Comparison of ENCODE assay signal across 1 fruit fly cellular context in the genomic region with DNA sequence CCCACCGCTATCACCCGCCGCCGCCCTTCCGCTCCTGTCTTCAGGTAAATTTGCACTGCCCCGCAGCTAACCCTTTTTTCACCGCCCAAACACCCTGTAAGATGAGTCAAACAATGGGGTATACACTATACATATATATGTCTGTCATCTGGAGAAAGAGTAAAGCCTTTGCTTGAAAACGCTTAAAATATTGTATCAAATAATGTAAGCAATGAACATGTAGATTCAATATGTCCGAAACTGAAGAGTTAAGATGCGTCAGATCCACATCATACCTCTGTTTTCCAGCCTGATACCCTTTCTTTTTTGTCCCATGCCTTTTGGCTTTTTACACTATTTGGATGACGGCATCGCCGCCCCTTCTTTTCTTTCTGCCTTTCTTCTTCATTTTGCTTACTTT.
TF ChIP-seq lines count a peak whose summit lies in the region.

No protein-coding gene starts in this region.

TF ChIP-seq in whole organism, embryonic, 481 proteins besides CTCF, POLR2A, EP300 and RAD21 (continued from another document and continues in another):
- TF ChIP-seq CG10366 (GFP tag; IDR thresholded peaks at IDR 0.05; lab: Robert Waterston, UW): peak; percentile 34; the same call in 1 of the 2 replicates
- peak; percentile 58; the same call in 1 of the 3 replicates for TF ChIP-seq ci (GFP tag; IDR thresholded peaks at IDR 0.05; lab: Robert Waterston, UW)
- no peak for TF ChIP-seq CG18476 (GFP tag; optimal IDR thresholded peaks at IDR 0.05; lab: Kevin White, UChicago)
- TF ChIP-seq CG17361 (GFP tag; IDR thresholded peaks at IDR 0.05; lab: Robert Waterston, UW): 0 out of 3 replicates have a peak, but pooled peaks have one; percentile 12
- TF ChIP-seq CG15073 (GFP tag; optimal IDR thresholded peaks at IDR 0.05; lab: Kevin White, UChicago): no peak
- TF ChIP-seq Hsf (GFP tag; optimal IDR thresholded peaks at IDR 0.05; lab: Kevin White, UChicago): no peak
- no peak for TF ChIP-seq bowl (GFP tag; IDR thresholded peaks at IDR 0.05; lab: Robert Waterston, UW)
- TF ChIP-seq E2f1 (GFP tag; IDR thresholded peaks at IDR 0.05; lab: Robert Waterston, UW): peak; percentile 61
- TF ChIP-seq fd96Cb (tag; optimal IDR thresholded peaks at IDR 0.05; lab: Kevin White, UChicago): peak; percentile 28
- no peak for TF ChIP-seq CrebB (tag; optimal IDR thresholded peaks at IDR 0.05; lab: Kevin White, UChicago)
- no peak for TF ChIP-seq stwl (tag; optimal IDR thresholded peaks at IDR 0.05; lab: Kevin White, UChicago)
- TF ChIP-seq CG34376 (GFP tag; optimal IDR thresholded peaks at IDR 0.05; lab: Kevin White, UChicago): no peak
- TF ChIP-seq Nf-YC (tag; optimal IDR thresholded peaks at IDR 0.05; lab: Kevin White, UChicago): no peak
- no peak for TF ChIP-seq Dref (GFP tag; IDR thresholded peaks at IDR 0.05; lab: Robert Waterston, UW)
- no peak for TF ChIP-seq CG3838 (GFP tag; optimal IDR thresholded peaks at IDR 0.05; lab: Kevin White, UChicago)
- TF ChIP-seq sens-2 (GFP tag; IDR thresholded peaks at IDR 0.05; lab: Robert Waterston, UW): peak; percentile 46; the same call in 1 of the 2 replicates
- TF ChIP-seq sd (tag; optimal IDR thresholded peaks at IDR 0.05; lab: Kevin White, UChicago): no peak
- no peak for TF ChIP-seq Lim3 (GFP tag; IDR thresholded peaks at IDR 0.05; lab: Robert Waterston, UW)
- no peak for TF ChIP-seq CG6791 (GFP tag; IDR thresholded peaks at IDR 0.05; lab: Robert Waterston, UW; ENCODE audit: partially characterized antibody)
- TF ChIP-seq hkb (optimal IDR thresholded peaks at IDR 0.05; lab: Kevin White, UChicago): no peak
- TF ChIP-seq hkb (GFP tag; IDR thresholded peaks at IDR 0.05; lab: Robert Waterston, UW): peak; percentile 52
- peak; percentile 61; the same call in 2 of the 3 replicates for TF ChIP-seq ken (GFP tag; IDR thresholded peaks at IDR 0.05; lab: Robert Waterston, UW)
- no peak for TF ChIP-seq Antp (GFP tag; optimal IDR thresholded peaks at IDR 0.05; lab: Kevin White, UChicago)
- TF ChIP-seq Dll (GFP tag; IDR thresholded peaks at IDR 0.05; lab: Robert Waterston, UW; ENCODE audit: partially characterized antibody): no peak
- no peak for TF ChIP-seq lbe (GFP tag; optimal IDR thresholded peaks at IDR 0.05; lab: Kevin White, UChicago)
- no peak for TF ChIP-seq cwo (GFP tag; optimal IDR thresholded peaks at IDR 0.05; lab: Kevin White, UChicago)
- TF ChIP-seq chif (GFP tag; optimal IDR thresholded peaks at IDR 0.05; lab: Kevin White, UChicago): peak; percentile 15 to 19
- TF ChIP-seq Trl (optimal IDR thresholded peaks at IDR 0.05; lab: Kevin White, UChicago): no peak
- no peak for TF ChIP-seq Trl (GFP tag; optimal IDR thresholded peaks at IDR 0.05; lab: Kevin White, UChicago)
- TF ChIP-seq ara (GFP tag; IDR thresholded peaks at IDR 0.05; lab: Robert Waterston, UW): no peak; the same call in 1 of the 2 replicates
- 0 out of 2 replicates have a peak, but pooled peaks have one; percentile 32 for TF ChIP-seq CG11247 (GFP tag; IDR thresholded peaks at IDR 0.05; lab: Robert Waterston, UW)
- TF ChIP-seq CG12942 (GFP tag; optimal IDR thresholded peaks at IDR 0.05; lab: Kevin White, UChicago): no peak
- no peak for TF ChIP-seq Doc3 (GFP tag; IDR thresholded peaks at IDR 0.05; lab: Robert Waterston, UW; ENCODE audit: partially characterized antibody)
- peak; percentile 1 to 29 for TF ChIP-seq dpn (GFP tag; optimal IDR thresholded peaks at IDR 0.05; lab: Kevin White, UChicago)
- TF ChIP-seq CG17612 (GFP tag; IDR thresholded peaks at IDR 0.05; lab: Robert Waterston, UW): no peak
- no peak for TF ChIP-seq schlank (tag; optimal IDR thresholded peaks at IDR 0.05; lab: Kevin White, UChicago)
- TF ChIP-seq vvl (GFP tag; IDR thresholded peaks at IDR 0.05; lab: Robert Waterston, UW): peak; percentile 60; the same call in 1 of the 2 replicates
- no peak for TF ChIP-seq CG6765 (GFP tag; optimal IDR thresholded peaks at IDR 0.05; lab: Kevin White, UChicago)
- no peak for TF ChIP-seq CG8944 (GFP tag; optimal IDR thresholded peaks at IDR 0.05; lab: Kevin White, UChicago)
- no peak for TF ChIP-seq CHES-1-like (GFP tag; optimal IDR thresholded peaks at IDR 0.05; lab: Kevin White, UChicago)
- TF ChIP-seq luna (GFP tag; optimal IDR thresholded peaks at IDR 0.05; lab: Kevin White, UChicago): no peak
- no peak for TF ChIP-seq nerfin-1 (tag; optimal IDR thresholded peaks at IDR 0.05; lab: Kevin White, UChicago)
- TF ChIP-seq vnd (GFP tag; IDR thresholded peaks at IDR 0.05; lab: Robert Waterston, UW; ENCODE audit: partially characterized antibody): no peak
- TF ChIP-seq CG8924 (tag; optimal IDR thresholded peaks at IDR 0.05; lab: Kevin White, UChicago): no peak
- 0 out of 3 replicates have a peak, but pooled peaks have one; percentile 43 for TF ChIP-seq zfh1 (GFP tag; IDR thresholded peaks at IDR 0.05; lab: Robert Waterston, UW)
- no peak for TF ChIP-seq Dfd (GFP tag; optimal IDR thresholded peaks at IDR 0.05; lab: Kevin White, UChicago)
- TF ChIP-seq peb (GFP tag; IDR thresholded peaks at IDR 0.05; lab: Robert Waterston, UW): no peak
- TF ChIP-seq da (GFP tag; optimal IDR thresholded peaks at IDR 0.05; lab: Kevin White, UChicago): no peak
- TF ChIP-seq oc (tag; optimal IDR thresholded peaks at IDR 0.05; lab: Kevin White, UChicago): no peak
- no peak for TF ChIP-seq Side (GFP tag; optimal IDR thresholded peaks at IDR 0.05; lab: Kevin White, UChicago)
- TF ChIP-seq Dip3 (GFP tag; optimal IDR thresholded peaks at IDR 0.05; lab: Kevin White, UChicago): no peak
- no peak for TF ChIP-seq fru (optimal IDR thresholded peaks at IDR 0.05; lab: Kevin White, UChicago)
- no peak for TF ChIP-seq disco-r (GFP tag; optimal IDR thresholded peaks at IDR 0.05; lab: Kevin White, UChicago)
- peak; percentile 52 for TF ChIP-seq CG12769 (tag; optimal IDR thresholded peaks at IDR 0.05; lab: Kevin White, UChicago)
- TF ChIP-seq en (GFP tag; optimal IDR thresholded peaks at IDR 0.05; lab: Kevin White, UChicago): no peak
- TF ChIP-seq zfh2 (GFP tag; optimal IDR thresholded peaks at IDR 0.05; lab: Kevin White, UChicago): no peak
- no peak for TF ChIP-seq gcm (GFP tag; optimal IDR thresholded peaks at IDR 0.05; lab: Kevin White, UChicago)
- TF ChIP-seq CG11560 (tag; IDR thresholded peaks at IDR 0.05; lab: Robert Waterston, UW): no peak
- no peak for TF ChIP-seq Bdp1 (GFP tag; optimal IDR thresholded peaks at IDR 0.05; lab: Kevin White, UChicago)
- no peak for TF ChIP-seq Chrac-16 (GFP tag; optimal IDR thresholded peaks at IDR 0.05; lab: Kevin White, UChicago)
- no peak for TF ChIP-seq CG13894 (tag; optimal IDR thresholded peaks at IDR 0.05; lab: Kevin White, UChicago)
- no peak for TF ChIP-seq gro (GFP tag; optimal IDR thresholded peaks at IDR 0.05; lab: Kevin White, UChicago)
- peak; percentile 9 for TF ChIP-seq PHDP (tag; optimal IDR thresholded peaks at IDR 0.05; lab: Kevin White, UChicago)
- TF ChIP-seq otp (GFP tag; IDR thresholded peaks at IDR 0.05; lab: Robert Waterston, UW): 0 out of 3 replicates have a peak, but pooled peaks have one; percentile 41
- TF ChIP-seq B-H2 (GFP tag; optimal IDR thresholded peaks at IDR 0.05; lab: Kevin White, UChicago): no peak
- TF ChIP-seq row (GFP tag; IDR thresholded peaks at IDR 0.05; lab: Robert Waterston, UW): peak; percentile 65
- no peak for TF ChIP-seq Awh (GFP tag; IDR thresholded peaks at IDR 0.05; lab: Robert Waterston, UW)
- TF ChIP-seq zen2 (GFP tag; IDR thresholded peaks at IDR 0.05; lab: Robert Waterston, UW; ENCODE audit: partially characterized antibody): no peak
- TF ChIP-seq CG14710 (tag; optimal IDR thresholded peaks at IDR 0.05; lab: Kevin White, UChicago): no peak
- TF ChIP-seq CG4707 (GFP tag; optimal IDR thresholded peaks at IDR 0.05; lab: Kevin White, UChicago): no peak
- no peak for TF ChIP-seq CG16863 (GFP tag; optimal IDR thresholded peaks at IDR 0.05; lab: Kevin White, UChicago)
- no peak for TF ChIP-seq Stat92E (GFP tag; optimal IDR thresholded peaks at IDR 0.05; lab: Kevin White, UChicago)
- no peak for TF ChIP-seq crol (GFP tag; IDR thresholded peaks at IDR 0.05; lab: Robert Waterston, UW)
- no peak for TF ChIP-seq pita (GFP tag; optimal IDR thresholded peaks at IDR 0.05; lab: Kevin White, UChicago)
- TF ChIP-seq Adf1 (GFP tag; IDR thresholded peaks at IDR 0.05; lab: Robert Waterston, UW): no peak
- TF ChIP-seq Ets65A (GFP tag; lab: Kevin White, UChicago): peak; percentile 94
- no peak for TF ChIP-seq psq (GFP tag; optimal IDR thresholded peaks at IDR 0.05; lab: Kevin White, UChicago)
- TF ChIP-seq Lhr (GFP tag; optimal IDR thresholded peaks at IDR 0.05; lab: Kevin White, UChicago): no peak
- no peak for TF ChIP-seq bcd (GFP tag; optimal IDR thresholded peaks at IDR 0.05; lab: Kevin White, UChicago)
- TF ChIP-seq tgo (GFP tag; IDR thresholded peaks at IDR 0.05; lab: Robert Waterston, UW): peak; percentile 52; the same call in 2 of the 3 replicates
- TF ChIP-seq Kr (GFP tag; optimal IDR thresholded peaks at IDR 0.05; lab: Kevin White, UChicago): no peak
- no peak for TF ChIP-seq CG15601 (tag; optimal IDR thresholded peaks at IDR 0.05; lab: Kevin White, UChicago)
- TF ChIP-seq Spps (tag; optimal IDR thresholded peaks at IDR 0.05; lab: Kevin White, UChicago): no peak
- 0 out of 3 replicates have a peak, but pooled peaks have one; percentile 30 for TF ChIP-seq gce (GFP tag; IDR thresholded peaks at IDR 0.05; lab: Robert Waterston, UW)
- TF ChIP-seq CG12299 (tag; optimal IDR thresholded peaks at IDR 0.05; lab: Kevin White, UChicago): no peak
- TF ChIP-seq Hr3 (GFP tag; optimal IDR thresholded peaks at IDR 0.05; lab: Kevin White, UChicago): no peak
- TF ChIP-seq exex (tag; optimal IDR thresholded peaks at IDR 0.05; lab: Kevin White, UChicago): no peak
- TF ChIP-seq lab (GFP tag; optimal IDR thresholded peaks at IDR 0.05; lab: Kevin White, UChicago): peak; percentile 50
- TF ChIP-seq CG42726 (GFP tag; IDR thresholded peaks at IDR 0.05; lab: Robert Waterston, UW; ENCODE audit: partially characterized antibody): no peak
- peak; percentile 16 for TF ChIP-seq CG4820 (GFP tag; optimal IDR thresholded peaks at IDR 0.05; lab: Kevin White, UChicago)
- no peak for TF ChIP-seq CG18764 (GFP tag; optimal IDR thresholded peaks at IDR 0.05; lab: Kevin White, UChicago)
- no peak for TF ChIP-seq knrl (GFP tag; IDR thresholded peaks at IDR 0.05; lab: Robert Waterston, UW; ENCODE audit: partially characterized antibody)
- TF ChIP-seq CG12219 (GFP tag; optimal IDR thresholded peaks at IDR 0.05; lab: Kevin White, UChicago): peak; percentile 13
- TF ChIP-seq CG15514 (GFP tag; optimal IDR thresholded peaks at IDR 0.05; lab: Kevin White, UChicago): peak; percentile 0
- TF ChIP-seq Hey (tag; optimal IDR thresholded peaks at IDR 0.05; lab: Kevin White, UChicago): no peak
- no peak for TF ChIP-seq Elba2 (GFP tag; optimal IDR thresholded peaks at IDR 0.05; lab: Kevin White, UChicago)
- peak; percentile 37; the same call in 1 of the 2 replicates for TF ChIP-seq CG9215 (GFP tag; IDR thresholded peaks at IDR 0.05; lab: Robert Waterston, UW)
- no peak for TF ChIP-seq insv (GFP tag; optimal IDR thresholded peaks at IDR 0.05; lab: Kevin White, UChicago)
- no peak for TF ChIP-seq MESR4 (GFP tag; optimal IDR thresholded peaks at IDR 0.05; lab: Kevin White, UChicago)
- TF ChIP-seq CG16779 (GFP tag; IDR thresholded peaks at IDR 0.05; lab: Robert Waterston, UW): no peak
- TF ChIP-seq Deaf1 (tag; optimal IDR thresholded peaks at IDR 0.05; lab: Kevin White, UChicago): no peak
- no peak for TF ChIP-seq shn (GFP tag; optimal IDR thresholded peaks at IDR 0.05; lab: Kevin White, UChicago)
- no peak for TF ChIP-seq CG10462 (GFP tag; optimal IDR thresholded peaks at IDR 0.05; lab: Kevin White, UChicago)
- no peak for TF ChIP-seq pfk (GFP tag; optimal IDR thresholded peaks at IDR 0.05; lab: Kevin White, UChicago)
- 0 out of 3 replicates have a peak, but pooled peaks have one; percentile 25 for TF ChIP-seq Mrtf (GFP tag; IDR thresholded peaks at IDR 0.05; lab: Robert Waterston, UW)
- no peak for TF ChIP-seq CG11398 (GFP tag; optimal IDR thresholded peaks at IDR 0.05; lab: Kevin White, UChicago)
- peak; percentile 32 for TF ChIP-seq nmo (GFP tag; optimal IDR thresholded peaks at IDR 0.05; lab: Kevin White, UChicago)
- TF ChIP-seq ttk (GFP tag; IDR thresholded peaks at IDR 0.05; lab: Robert Waterston, UW): no peak
- no peak for TF ChIP-seq CG10321 (GFP tag; IDR thresholded peaks at IDR 0.05; lab: Robert Waterston, UW)
- peak in 1 of 2 experiments; percentile 50 for TF ChIP-seq bsh (GFP tag; optimal IDR thresholded peaks at IDR 0.05; lab: Kevin White, UChicago)
- peak; percentile 37 for TF ChIP-seq CG30403 (GFP tag; optimal IDR thresholded peaks at IDR 0.05; lab: Kevin White, UChicago)
- no peak for TF ChIP-seq CG10654 (GFP tag; optimal IDR thresholded peaks at IDR 0.05; lab: Kevin White, UChicago)
- TF ChIP-seq CG17328 (GFP tag; IDR thresholded peaks at IDR 0.05; lab: Robert Waterston, UW): 0 out of 2 replicates have a peak, but pooled peaks have one; percentile 10
- TF ChIP-seq CG16815 (GFP tag; optimal IDR thresholded peaks at IDR 0.05; lab: Kevin White, UChicago): no peak
- TF ChIP-seq D19A (tag; optimal IDR thresholded peaks at IDR 0.05; lab: Kevin White, UChicago): no peak
- TF ChIP-seq dimm (GFP tag; IDR thresholded peaks at IDR 0.05; lab: Robert Waterston, UW): 0 out of 2 replicates have a peak, but pooled peaks have one; percentile 30
- no peak for TF ChIP-seq CG3163 (GFP tag; optimal IDR thresholded peaks at IDR 0.05; lab: Kevin White, UChicago)
- TF ChIP-seq Dp (GFP tag; optimal IDR thresholded peaks at IDR 0.05; lab: Kevin White, UChicago): no peak
- TF ChIP-seq vfl (GFP tag; optimal IDR thresholded peaks at IDR 0.05; lab: Kevin White, UChicago): no peak
- no peak for TF ChIP-seq jigr1 (GFP tag; IDR thresholded peaks at IDR 0.05; lab: Robert Waterston, UW)
- TF ChIP-seq gfzf (GFP tag; optimal IDR thresholded peaks at IDR 0.05; lab: Kevin White, UChicago): no peak
- TF ChIP-seq sens (GFP tag; lab: Kevin White, UChicago): peak; percentile 66
- no peak for TF ChIP-seq CG18619 (GFP tag; optimal IDR thresholded peaks at IDR 0.05; lab: Kevin White, UChicago)
- no peak for TF ChIP-seq CG10565 (GFP tag; optimal IDR thresholded peaks at IDR 0.05; lab: Kevin White, UChicago)
- TF ChIP-seq CG7786 (GFP tag; optimal IDR thresholded peaks at IDR 0.05; lab: Kevin White, UChicago): peak; percentile 24
- no peak for TF ChIP-seq Meics (GFP tag; optimal IDR thresholded peaks at IDR 0.05; lab: Kevin White, UChicago)
- TF ChIP-seq CkIIα-i1 (GFP tag; IDR thresholded peaks at IDR 0.05; lab: Robert Waterston, UW): no peak
- TF ChIP-seq CG9797 (GFP tag; optimal IDR thresholded peaks at IDR 0.05; lab: Kevin White, UChicago): no peak
- peak; percentile 11; the same call in 1 of the 2 replicates for TF ChIP-seq CG31224 (GFP tag; IDR thresholded peaks at IDR 0.05; lab: Robert Waterston, UW)
